Worm (Caenorhabditis elegans): ENCODE measurements around the gene lips-5.

DNA sequence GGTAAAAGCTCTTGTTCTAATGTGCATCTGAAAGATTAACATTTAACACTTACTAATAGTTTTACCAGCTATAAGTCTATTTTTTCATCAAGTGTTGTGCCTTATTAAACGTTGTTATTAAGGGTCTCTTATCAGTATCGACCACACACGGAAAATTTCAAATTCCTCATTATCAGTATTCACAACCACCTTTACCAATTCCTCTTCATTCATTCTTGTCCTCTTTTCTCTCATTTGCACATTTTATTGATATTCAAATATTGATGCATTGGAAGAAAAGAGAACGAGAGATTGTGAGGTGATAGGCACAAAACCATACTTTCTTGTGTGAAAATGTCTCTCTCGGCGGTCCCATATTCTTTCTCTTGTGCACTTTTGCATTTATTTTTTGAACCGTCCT is 51.7 kb downstream of the lips-5 start:
- TF ChIP-seq ztf-11 (tag; optimal IDR thresholded peaks at IDR 0.05) (no peak), nhr-12 (tag; optimal IDR thresholded peaks at IDR 0.05) (no peak)
